Fruit fly (Drosophila melanogaster) whole organism: ENCODE results near the gene CG43367.

Experiments
- Dll ChIP-seq: fragments of >200 bp; optimal IDR thresholded peaks from 2 replicates; lab custom pipeline; 2017
- EcR ChIP-seq, 2 experiments: fragments of >200 bp; optimal IDR thresholded peaks; 2 replicates each; lab custom pipeline; 2017; ENCODE audit warnings: missing biosample characterization in 2 of 2, missing genetic modification characterization in 2 of 2, missing genetic modification reagents in 2 of 2
- pan ChIP-seq: fragments of >200 bp; optimal IDR thresholded peaks from 2 replicates; lab custom pipeline; 2017
- usp ChIP-seq: fragments of >200 bp; optimal IDR thresholded peaks from 2 replicates; lab custom pipeline; 2017; ENCODE audit warnings: missing biosample characterization, missing genetic modification characterization, mixed read lengths

dm6 chr3L:4167353-4167842, 26.4 kb upstream of the CG43367 start, which contains the start of gene mas:
- TF ChIP-seq usp (GFP tag; lab: Kevin White, UChicago) = no peak
- no peak for TF ChIP-seq Dll (lab: Kevin White, UChicago)
- no peak for TF ChIP-seq pan
- TF ChIP-seq EcR (GFP tag; optimal IDR thresholded peaks at IDR 0.05; lab: Kevin White, UChicago) = no peak
